Worm (Caenorhabditis elegans) whole organism, mixed stage, embryonic: ENCODE measurements around the gene Y51H7C.9.

ENCODE experiments used
- bed-3 ChIP-seq: fragments of 200-800 bp; sonication (Bioruptor generic); optimal IDR thresholded peaks from 3 replicates; lab custom pipeline; 2018; ENCODE audit warnings: mild to moderate bottlenecking, missing genetic modification characterization, moderate library complexity, missing compliant biosample characterization
- blmp-1 ChIP-seq: fragments of 150-350 bp; optimal IDR thresholded peaks from 2 replicates; lab custom pipeline; 2014; ENCODE audit warnings: missing biosample characterization, missing genetic modification characterization
- ceh-39 ChIP-seq: fragments of 150-350 bp; optimal IDR thresholded peaks from 2 replicates; lab custom pipeline; 2014; ENCODE audit warnings: missing biosample characterization, missing genetic modification characterization
- ceh-43 ChIP-seq: fragments of 200-800 bp; sonication (Bioruptor generic); optimal IDR thresholded peaks from 2 replicates; lab custom pipeline; 2018; ENCODE audit warnings: mild to moderate bottlenecking, missing genetic modification characterization, moderate library complexity, missing compliant biosample characterization
- ceh-83 ChIP-seq: fragments of 200-800 bp; sonication (Bioruptor generic); optimal IDR thresholded peaks from 2 replicates; lab custom pipeline; 2018; ENCODE audit warnings: mild to moderate bottlenecking, missing genetic modification characterization, missing compliant biosample characterization
- ces-1 ChIP-seq: fragments of 150-350 bp; optimal IDR thresholded peaks from 2 replicates; lab custom pipeline; 2014; ENCODE audit warnings: missing biosample characterization, missing genetic modification reagents, missing genetic modification characterization
- cnd-1 ChIP-seq: fragments of 200-800 bp; sonication (Bioruptor generic); optimal IDR thresholded peaks from 2 replicates; lab custom pipeline; 2018; ENCODE audit warnings: mild to moderate bottlenecking, missing genetic modification characterization, missing compliant biosample characterization
- drap-1 ChIP-seq: fragments of 200-800 bp; sonication (Bioruptor generic); optimal IDR thresholded peaks from 3 replicates; lab custom pipeline; 2018; ENCODE audit warnings: mild to moderate bottlenecking, missing genetic modification characterization, missing compliant biosample characterization
- elt-1 ChIP-seq: sonication (generic microtip); optimal IDR thresholded peaks from 2 replicates; lab custom pipeline; 2017; ENCODE audit warnings: missing genetic modification characterization, mild to moderate bottlenecking, missing compliant biosample characterization, antibody characterized with exemption, moderate library complexity, borderline replicate concordance; ENCODE audit not compliant: insufficient read depth
- elt-3 ChIP-seq: fragments of 150-350 bp; optimal IDR thresholded peaks from 2 replicates; lab custom pipeline; 2014; ENCODE audit warnings: missing biosample characterization, missing genetic modification characterization
- flh-1 ChIP-seq: fragments of 200-800 bp; sonication (Bioruptor generic); optimal IDR thresholded peaks from 2 replicates; lab custom pipeline; 2018; ENCODE audit warnings: mild to moderate bottlenecking, missing genetic modification characterization, moderate library complexity, missing compliant biosample characterization
- ham-2 ChIP-seq: fragments of 200-800 bp; sonication (Bioruptor generic); optimal IDR thresholded peaks from 2 replicates; lab custom pipeline; 2018; ENCODE audit warnings: mild to moderate bottlenecking, missing genetic modification characterization, missing compliant biosample characterization
- hlh-1 ChIP-seq: fragments of 150-350 bp; optimal IDR thresholded peaks from 2 replicates; lab custom pipeline; 2014; ENCODE audit warnings: missing biosample characterization, missing genetic modification reagents, missing genetic modification characterization
- lin-32 ChIP-seq: fragments of 200-800 bp; sonication (Bioruptor generic); optimal IDR thresholded peaks from 2 replicates; lab custom pipeline; 2018; ENCODE audit warnings: mild to moderate bottlenecking, missing genetic modification characterization, missing compliant biosample characterization
- lsy-2 ChIP-seq: fragments of 150-350 bp; optimal IDR thresholded peaks from 2 replicates; lab custom pipeline; 2014; ENCODE audit warnings: missing biosample characterization, missing genetic modification characterization
- mab-5 ChIP-seq: fragments of 150-350 bp; optimal IDR thresholded peaks from 2 replicates; lab custom pipeline; 2014; ENCODE audit warnings: missing biosample characterization, missing genetic modification characterization
- mep-1 ChIP-seq: fragments of 150-350 bp; optimal IDR thresholded peaks from 2 replicates; lab custom pipeline; 2017; ENCODE audit warnings: missing biosample characterization, missing genetic modification reagents, missing genetic modification characterization, inconsistent platforms
- mls-2 ChIP-seq: sonication (generic microtip); optimal IDR thresholded peaks from 2 replicates; lab custom pipeline; 2016; ENCODE audit warnings: mild to moderate bottlenecking, missing genetic modification characterization, moderate library complexity, missing compliant biosample characterization
- nhr-12 ChIP-seq: fragments of 150-350 bp; optimal IDR thresholded peaks from 2 replicates; lab custom pipeline; 2014; ENCODE audit warnings: missing biosample characterization, missing genetic modification characterization
- nhr-2 ChIP-seq: fragments of 150-350 bp; optimal IDR thresholded peaks from 2 replicates; lab custom pipeline; 2014; ENCODE audit warnings: missing biosample characterization, missing genetic modification characterization
- nhr-28 ChIP-seq: fragments of 150-350 bp; optimal IDR thresholded peaks from 2 replicates; lab custom pipeline; 2014; ENCODE audit warnings: missing biosample characterization, missing genetic modification characterization
- nhr-76 ChIP-seq: sonication (generic microtip); optimal IDR thresholded peaks from 2 replicates; lab custom pipeline; 2017; ENCODE audit warnings: missing biosample characterization, missing genetic modification characterization
- pha-4 ChIP-seq: fragments of 150-350 bp; optimal IDR thresholded peaks from 2 replicates; lab custom pipeline; 2018; ENCODE audit warnings: missing biosample characterization, missing genetic modification reagents, missing genetic modification characterization
- sem-2 ChIP-seq: fragments of 200-800 bp; sonication (Bioruptor generic); optimal IDR thresholded peaks from 2 replicates; lab custom pipeline; 2018; ENCODE audit warnings: mild to moderate bottlenecking, missing genetic modification characterization, missing compliant biosample characterization
- snpc-4 ChIP-seq: fragments of 150-350 bp; optimal IDR thresholded peaks from 2 replicates; lab custom pipeline; 2014; ENCODE audit warnings: missing biosample characterization, missing genetic modification characterization
- sptf-1 ChIP-seq: sonication (generic microtip); optimal IDR thresholded peaks from 2 replicates; lab custom pipeline; 2017; ENCODE audit warnings: mild to moderate bottlenecking, missing genetic modification characterization, moderate library complexity, missing compliant biosample characterization
- tbx-8 ChIP-seq: fragments of 200-800 bp; sonication (Bioruptor generic); optimal IDR thresholded peaks from 2 replicates; lab custom pipeline; 2018; ENCODE audit warnings: mild to moderate bottlenecking, missing genetic modification characterization, moderate library complexity, missing compliant biosample characterization
- unc-120 ChIP-seq: sonication (generic microtip); optimal IDR thresholded peaks from 2 replicates; lab custom pipeline; 2017; ENCODE audit warnings: missing genetic modification characterization, missing compliant biosample characterization; ENCODE audit not compliant: poor library complexity, severe bottlenecking
- unc-39 ChIP-seq: fragments of 150-350 bp; optimal IDR thresholded peaks from 2 replicates; lab custom pipeline; 2014; ENCODE audit warnings: missing biosample characterization, missing genetic modification characterization
- unc-62 ChIP-seq: fragments of 150-350 bp; optimal IDR thresholded peaks from 2 replicates; lab custom pipeline; 2014; ENCODE audit warnings: missing biosample characterization, missing genetic modification reagents, missing genetic modification characterization
- zip-8 ChIP-seq: fragments of 150-350 bp; optimal IDR thresholded peaks from 2 replicates; lab custom pipeline; 2014; ENCODE audit warnings: missing biosample characterization, missing genetic modification characterization
- ztf-11 ChIP-seq: fragments of 150-350 bp; optimal IDR thresholded peaks from 2 replicates; lab custom pipeline; 2014; ENCODE audit warnings: missing biosample characterization, missing genetic modification characterization

Gene Y51H7C.9

ce11 chrII:1376795-1377194 is 34.5 kb downstream of the Y51H7C.9 start:
- TF ChIP-seq sem-2 (GFP tag; lab: Kevin White, UChicago) = no peak
- no peak for TF ChIP-seq tbx-8 (GFP tag; lab: Kevin White, UChicago)
- TF ChIP-seq cnd-1 (tag; lab: Kevin White, UChicago) = no peak
- no peak for TF ChIP-seq sptf-1 (tag; lab: Kevin White, UChicago)
- TF ChIP-seq unc-120 (tag; lab: Kevin White, UChicago) = no peak
- TF ChIP-seq elt-1 (tag; lab: Kevin White, UChicago) = no peak
- no peak for TF ChIP-seq elt-3 (tag; lab: Kevin White, UChicago)
- TF ChIP-seq ceh-83 (GFP tag; lab: Kevin White, UChicago) = no peak
- TF ChIP-seq mls-2 (tag; lab: Kevin White, UChicago) = no peak
- TF ChIP-seq flh-1 = no peak
- TF ChIP-seq ces-1 (GFP tag; lab: Kevin White, UChicago) = no peak
- TF ChIP-seq mab-5 = no peak
- no peak for TF ChIP-seq unc-62 (GFP tag; lab: Kevin White, UChicago)
- no peak for TF ChIP-seq nhr-2
- TF ChIP-seq, all 35 proteins: peak for 0

- TF ChIP-seq hlh-1 (tag; lab: Kevin White, UChicago) (peak; percentile 95), elt-1 (tag; lab: Kevin White, UChicago) (no peak), unc-62 (GFP tag; lab: Kevin White, UChicago) (peak; percentile 26), zip-8 (tag; lab: Kevin White, UChicago) (no peak), unc-120 (tag; lab: Kevin White, UChicago) (peak; percentile 43)
These were observed 35.6 kb downstream of the Y51H7C.9 start for ce11 chrII:1375627-1376026.

- TF ChIP-seq ceh-83 (GFP tag; lab: Kevin White, UChicago) = no peak
- no peak for TF ChIP-seq lsy-2 (tag; lab: Kevin White, UChicago)
- TF ChIP-seq ztf-11 (tag; lab: Kevin White, UChicago) = no peak
- no peak for TF ChIP-seq nhr-28
- no peak for TF ChIP-seq lin-32 (GFP tag; lab: Kevin White, UChicago)
- TF ChIP-seq elt-1 (tag; lab: Kevin White, UChicago) = no peak
- TF ChIP-seq elt-3 (tag; lab: Kevin White, UChicago) = no peak
- TF ChIP-seq sem-2 (GFP tag; lab: Kevin White, UChicago) = no peak
- no peak for TF ChIP-seq nhr-12 (tag; lab: Kevin White, UChicago)
- TF ChIP-seq hlh-1 (tag; lab: Kevin White, UChicago) = no peak
- TF ChIP-seq, all 35 proteins: peak for 0
These were observed 36.4 kb downstream of the Y51H7C.9 start, which contains the start of gene rog-1 for ce11 chrII:1374889-1375288. Gene rog-1, minus strand, starts transcription at chrII:1374989.

ce11 chrII:1374486-1374885 is 36.8 kb downstream of the Y51H7C.9 start:
- TF ChIP-seq elt-3 (tag; lab: Kevin White, UChicago) (no peak), ceh-43 (GFP tag; lab: Kevin White, UChicago) (no peak), nhr-28 (no peak), ceh-39 (tag; lab: Kevin White, UChicago) (no peak), unc-39 (tag; lab: Kevin White, UChicago) (no peak), hlh-1 (tag; lab: Kevin White, UChicago) (no peak), blmp-1 (tag; lab: Kevin White, UChicago) (no peak), mep-1 (no peak), nhr-76 (tag; lab: Kevin White, UChicago) (no peak), lsy-2 (tag; lab: Kevin White, UChicago) (no peak), zip-8 (tag; lab: Kevin White, UChicago) (no peak), ces-1 (GFP tag; lab: Kevin White, UChicago) (no peak), bed-3 (GFP tag; lab: Kevin White, UChicago) (no peak), tbx-8 (GFP tag; lab: Kevin White, UChicago) (no peak), snpc-4 (tag; lab: Kevin White, UChicago) (no peak), ham-2 (no peak), unc-62 (GFP tag; lab: Kevin White, UChicago) (no peak), unc-120 (tag; lab: Kevin White, UChicago) (no peak), lin-32 (GFP tag; lab: Kevin White, UChicago) (no peak)

- TF ChIP-seq drap-1 (GFP tag; lab: Kevin White, UChicago) (no peak), snpc-4 (tag; lab: Kevin White, UChicago) (no peak), lsy-2 (tag; lab: Kevin White, UChicago) (no peak), tbx-8 (GFP tag; lab: Kevin White, UChicago) (no peak), ceh-83 (GFP tag; lab: Kevin White, UChicago) (no peak), sptf-1 (tag; lab: Kevin White, UChicago) (no peak), mep-1 (no peak), nhr-28 (no peak), ham-2 (no peak), pha-4 (tag; lab: Kevin White, UChicago) (no peak), elt-1 (tag; lab: Kevin White, UChicago) (no peak), sem-2 (GFP tag; lab: Kevin White, UChicago) (no peak)
These were observed 38.3 kb downstream of the Y51H7C.9 start for ce11 chrII:1372966-1373365.
